Worm (Caenorhabditis elegans): Measurements from ENCODE around the gene sri-33.
"Not testable (repeated sequence)": the region's sequence is repeated elsewhere in the genome, so short reads cannot be mapped to it uniquely, and the experiment has no call there.

Gene sri-33

ce11 chrII:3129007-3129406 lies 27.6 kb downstream of the sri-33 start, which contains the start of gene chil-24:
Gene chil-24, plus strand, starts transcription at chrII:3129162.
- TF ChIP-seq unc-62 (GFP tag; optimal IDR thresholded peaks at IDR 0.05 in 1 of 2): no peak
- TF ChIP-seq unc-62 (tag; optimal IDR thresholded peaks at IDR 0.05): no peak
- TF ChIP-seq daf-16 (GFP tag; optimal IDR thresholded peaks at IDR 0.05): no peak
- TF ChIP-seq daf-16 (tag; optimal IDR thresholded peaks at IDR 0.05): peak; percentile 68
- TF ChIP-seq nhr-28 (tag; optimal IDR thresholded peaks at IDR 0.05): peak; percentile 61
- no peak for TF ChIP-seq lin-39 (tag; optimal IDR thresholded peaks at IDR 0.05)
- peak; percentile 24 for TF ChIP-seq mes-2 (tag; optimal IDR thresholded peaks at IDR 0.05; ENCODE audit: poor library complexity, severe bottlenecking)
- no peak for TF ChIP-seq ceh-32 (tag; optimal IDR thresholded peaks at IDR 0.05; ENCODE audit: poor library complexity)
- peak; percentile 24 for TF ChIP-seq hlh-11 (tag; optimal IDR thresholded peaks at IDR 0.05)
- no peak for TF ChIP-seq dmd-8 (GFP tag; IDR thresholded peaks at IDR 0.05)
- TF ChIP-seq duxl-1 (tag; optimal IDR thresholded peaks at IDR 0.05; ENCODE audit: poor library complexity): peak; percentile 73

ce11 chrII:3126741-3127140 lies 29.9 kb downstream of the sri-33 start, which contains the start of gene ins-31:
Gene ins-31, plus strand, starts transcription at chrII:3127041.
- TF ChIP-seq T26A8.4 (GFP tag; IDR thresholded peaks at IDR 0.05); jun-1 (tag; optimal IDR thresholded peaks at IDR 0.05); D1046.2 (GFP tag; IDR thresholded peaks at IDR 0.05): not testable (repeated sequence)

- TF ChIP-seq madf-9 (GFP tag; conservative IDR thresholded peaks at IDR 0.05) (no peak), set-16 (GFP tag; IDR thresholded peaks at IDR 0.05) (no peak), daf-8 (GFP tag; IDR thresholded peaks at IDR 0.05) (no peak), ztf-7 (tag; optimal IDR thresholded peaks at IDR 0.05) (no peak), ctbp-1 (GFP tag; IDR thresholded peaks at IDR 0.05) (no peak), php-3 (GFP tag; IDR thresholded peaks at IDR 0.05) (no peak), daf-19 (GFP tag; conservative IDR thresholded peaks at IDR 0.05) (no peak), madf-5 (GFP tag; IDR thresholded peaks at IDR 0.05) (no peak), Y105C5A.15 (GFP tag; IDR thresholded peaks at IDR 0.05) (no peak), tag-97 (GFP tag; IDR thresholded peaks at IDR 0.05) (no peak), pqm-1 (tag; optimal IDR thresholded peaks at IDR 0.05) (no peak)
These were observed 30.3 kb downstream of the sri-33 start, which contains the start of gene ins-19 for ce11 chrII:3126341-3126740. Gene ins-19, minus strand, starts transcription at chrII:3126441.

ce11 chrII:3123206-3123605 lies 33.4 kb downstream of the sri-33 start, which contains the start of gene srh-71:
Gene srh-71, plus strand, starts transcription at chrII:3123506.
- no peak for TF ChIP-seq php-3 (GFP tag; IDR thresholded peaks at IDR 0.05)
- TF ChIP-seq dmd-9 (GFP tag; IDR thresholded peaks at IDR 0.05): no peak
- no peak for TF ChIP-seq nhr-77 (tag; optimal IDR thresholded peaks at IDR 0.05)
- TF ChIP-seq ztf-7 (tag; optimal IDR thresholded peaks at IDR 0.05): no peak
- no peak for TF ChIP-seq nhr-25 (tag; optimal IDR thresholded peaks at IDR 0.05; ENCODE audit: borderline replicate concordance, insufficient read depth)

ce11 chrII:3118907-3119382 lies 37.7 kb downstream of the sri-33 start, which contains the start of gene T10D4.6:
Gene T10D4.6, plus strand, starts transcription at chrII:3119332.
- TF ChIP-seq nhr-42 (GFP tag; IDR thresholded peaks at IDR 0.05): no peak
- no peak for TF ChIP-seq F44E2.7 (GFP tag; IDR thresholded peaks at IDR 0.05)
- no peak for TF ChIP-seq fkh-10 (GFP tag; optimal IDR thresholded peaks at IDR 0.05)
- TF ChIP-seq spr-1 (tag; optimal IDR thresholded peaks at IDR 0.05): no peak
- no peak for TF ChIP-seq ceh-62 (tag; optimal IDR thresholded peaks at IDR 0.05)
- peak; percentile 47 for TF ChIP-seq mes-2 (tag; optimal IDR thresholded peaks at IDR 0.05; ENCODE audit: poor library complexity, severe bottlenecking)
- TF ChIP-seq dve-1 (tag; optimal IDR thresholded peaks at IDR 0.05; ENCODE audit: insufficient read depth): no peak
- TF ChIP-seq lin-15B (tag; optimal IDR thresholded peaks at IDR 0.05): no peak
- TF ChIP-seq ZK546.5 (tag; optimal IDR thresholded peaks at IDR 0.05): no peak
- no peak for TF ChIP-seq mdl-1 (tag; optimal IDR thresholded peaks at IDR 0.05)
- TF ChIP-seq hmg-1.1 (GFP tag; IDR thresholded peaks at IDR 0.05): peak; percentile 44; the same call in 1 of the 2 replicates
- peak; percentile 0 for TF ChIP-seq nhr-6 (tag; optimal IDR thresholded peaks at IDR 0.05)
- TF ChIP-seq saeg-2 (GFP tag; IDR thresholded peaks at IDR 0.05): no peak
- no peak for TF ChIP-seq daf-12 (tag; optimal IDR thresholded peaks at IDR 0.05)
- TF ChIP-seq ceh-82 (tag; optimal IDR thresholded peaks at IDR 0.05): no peak
- TF ChIP-seq ztf-7 (tag; optimal IDR thresholded peaks at IDR 0.05): no peak
- no peak for TF ChIP-seq dmd-9 (GFP tag; IDR thresholded peaks at IDR 0.05)
- no peak for TF ChIP-seq zfp-2 (tag; optimal IDR thresholded peaks at IDR 0.05)
- no peak for TF ChIP-seq php-3 (GFP tag; IDR thresholded peaks at IDR 0.05)
- TF ChIP-seq nhr-237 (tag; optimal IDR thresholded peaks at IDR 0.05): no peak
- no peak for TF ChIP-seq arid-1 (GFP tag; conservative IDR thresholded peaks at IDR 0.05)
